Worm (Caenorhabditis elegans) whole organism, L1 larva: ENCODE data around the gene egl-38.
A peak's percentile ranks its signal among the peaks of the same experiment; 100 is the strongest.

Source experiments
- C04F5.9 ChIP-seq: sonication (generic microtip); optimal IDR thresholded peaks from 2 replicates; lab custom pipeline; 2016; ENCODE audit warnings: missing genetic modification characterization, missing compliant biosample characterization
- C16A3.4 ChIP-seq: fragments of 150-350 bp; optimal IDR thresholded peaks from 2 replicates; lab custom pipeline; 2014; ENCODE audit warnings: missing biosample characterization, missing genetic modification characterization
- C34B4.2 ChIP-seq: sonication (generic microtip); optimal IDR thresholded peaks from 2 replicates; lab custom pipeline; 2017; ENCODE audit warnings: mild to moderate bottlenecking, missing genetic modification characterization, missing compliant biosample characterization
- F16B12.6 ChIP-seq: fragments of 150-350 bp; optimal IDR thresholded peaks from 2 replicates; lab custom pipeline; 2014; ENCODE audit warnings: missing biosample characterization, missing genetic modification characterization
- Y116A8C.19 ChIP-seq: sonication (generic microtip); optimal IDR thresholded peaks from 2 replicates; lab custom pipeline; 2016; ENCODE audit warnings: missing compliant biosample characterization, missing genetic modification characterization, borderline replicate concordance
- aha-1 ChIP-seq: fragments of 150-350 bp; optimal IDR thresholded peaks from 2 replicates; lab custom pipeline; 2014; ENCODE audit warnings: missing biosample characterization, missing genetic modification characterization
- aly-2 ChIP-seq: fragments of 150-350 bp; optimal IDR thresholded peaks from 2 replicates; lab custom pipeline; 2014; ENCODE audit warnings: missing biosample characterization, missing genetic modification characterization
- ama-1 ChIP-seq: fragments of 150-350 bp; optimal IDR thresholded peaks from 2 replicates; lab custom pipeline; 2014
- blmp-1 ChIP-seq: fragments of 150-350 bp; optimal IDR thresholded peaks from 2 replicates; lab custom pipeline; 2014; ENCODE audit warnings: missing biosample characterization, missing genetic modification characterization
- ceh-8 ChIP-seq: fragments of 200-800 bp; sonication (Bioruptor generic); optimal IDR thresholded peaks from 2 replicates; lab custom pipeline; 2018; ENCODE audit warnings: mild to moderate bottlenecking, missing genetic modification characterization, moderate library complexity, missing compliant biosample characterization
- ceh-88 ChIP-seq: fragments of 200-800 bp; sonication (Bioruptor generic); IDR thresholded peaks from 2 replicates; pipeline ENCODE4 v1.3.6; 2022; ENCODE audit warnings: missing genetic modification characterization, missing compliant biosample characterization
- ceh-90 ChIP-seq: sonication (generic microtip); optimal IDR thresholded peaks from 2 replicates; lab custom pipeline; 2016; ENCODE audit warnings: missing genetic modification characterization, missing compliant biosample characterization
- ces-1 ChIP-seq: fragments of 150-350 bp; optimal IDR thresholded peaks from 2 replicates; lab custom pipeline; 2014; ENCODE audit warnings: missing biosample characterization, missing genetic modification reagents, missing genetic modification characterization
- dsc-1 ChIP-seq: sonication (generic microtip); optimal IDR thresholded peaks from 2 replicates; lab custom pipeline; 2016; ENCODE audit warnings: mild to moderate bottlenecking, missing genetic modification characterization, missing compliant biosample characterization
- efl-3 ChIP-seq: fragments of 200-800 bp; sonication (Bioruptor generic); optimal IDR thresholded peaks from 2 replicates; lab custom pipeline; 2018; ENCODE audit warnings: mild to moderate bottlenecking, missing genetic modification characterization, missing compliant biosample characterization
- egl-13 ChIP-seq: sonication (generic microtip); optimal IDR thresholded peaks from 2 replicates; lab custom pipeline; 2016; ENCODE audit warnings: missing genotype, missing genetic modification reagents, missing genetic modification characterization, missing compliant biosample characterization
- elt-3 ChIP-seq, 6 experiments: fragments of 150-350 bp in 1 of 6; sonication (generic microtip); optimal IDR thresholded peaks; 2 replicates each; lab custom pipeline; 2017 to 2018; ENCODE audit warnings: missing biosample characterization in 6 of 6, missing genetic modification characterization in 6 of 6, inconsistent platforms in 1 of 6
- ets-5 ChIP-seq: fragments of 200-800 bp; sonication (Bioruptor generic); IDR thresholded peaks from 2 replicates; pipeline ENCODE4 v1.3.6; 2022; ENCODE audit warnings: missing genetic modification characterization, missing compliant biosample characterization
- fkh-10 ChIP-seq: sonication (generic microtip); optimal IDR thresholded peaks from 2 replicates; lab custom pipeline; 2017; ENCODE audit warnings: missing biosample characterization, missing genetic modification reagents, missing genetic modification characterization
- fkh-8 ChIP-seq: sonication (generic microtip); optimal IDR thresholded peaks from 2 replicates; lab custom pipeline; 2016; ENCODE audit warnings: mild to moderate bottlenecking, missing genetic modification characterization, missing compliant biosample characterization
- fos-1 ChIP-seq: fragments of 150-350 bp; optimal IDR thresholded peaks from 2 replicates; lab custom pipeline; 2014; ENCODE audit warnings: missing biosample characterization, missing genetic modification characterization
- hlh-4 ChIP-seq: sonication (generic microtip); optimal IDR thresholded peaks from 2 replicates; lab custom pipeline; 2016; ENCODE audit warnings: mild to moderate bottlenecking, missing genetic modification characterization, missing compliant biosample characterization
- irx-1 ChIP-seq: sonication (generic microtip); optimal IDR thresholded peaks from 2 replicates; lab custom pipeline; 2016; ENCODE audit warnings: missing genetic modification characterization, missing compliant biosample characterization
- isw-1 ChIP-seq: fragments of 200-800 bp; sonication (Bioruptor generic); IDR thresholded peaks from 2 replicates; pipeline ENCODE4 v1.3.6; 2022; ENCODE audit warnings: missing genetic modification characterization, missing compliant biosample characterization
- jun-1 ChIP-seq: fragments of 150-350 bp; optimal IDR thresholded peaks from 2 replicates; lab custom pipeline; 2014; ENCODE audit warnings: missing biosample characterization, missing genetic modification reagents, missing genetic modification characterization
- lin-14 ChIP-seq: fragments of 200-800 bp; sonication (Bioruptor generic); optimal IDR thresholded peaks from 2 replicates; lab custom pipeline; 2018; ENCODE audit warnings: mild to moderate bottlenecking, missing genetic modification characterization, moderate library complexity, missing compliant biosample characterization
- lsy-2 ChIP-seq, 2 experiments: fragments of 150-350 bp; optimal IDR thresholded peaks; 2 replicates each; lab custom pipeline; 2014; ENCODE audit warnings: missing biosample characterization in 2 of 2, missing genetic modification characterization in 2 of 2
- mep-1 ChIP-seq: fragments of 150-350 bp; optimal IDR thresholded peaks from 2 replicates; lab custom pipeline; 2014; ENCODE audit warnings: missing biosample characterization, missing genetic modification characterization
- nhr-11 ChIP-seq: fragments of 150-350 bp; optimal IDR thresholded peaks from 2 replicates; lab custom pipeline; 2014; ENCODE audit warnings: missing biosample characterization, missing genetic modification characterization
- nhr-12 ChIP-seq: sonication (generic microtip); optimal IDR thresholded peaks from 2 replicates; lab custom pipeline; 2017; ENCODE audit warnings: missing biosample characterization, missing genetic modification characterization
- nhr-20 ChIP-seq: sonication (generic microtip); optimal IDR thresholded peaks from 2 replicates; lab custom pipeline; 2016; ENCODE audit warnings: mild to moderate bottlenecking, missing genetic modification characterization, missing compliant biosample characterization
- nhr-237 ChIP-seq: fragments of 150-350 bp; optimal IDR thresholded peaks from 2 replicates; lab custom pipeline; 2014; ENCODE audit warnings: missing biosample characterization, missing genetic modification characterization
- nhr-76 ChIP-seq: sonication (generic microtip); optimal IDR thresholded peaks from 2 replicates; lab custom pipeline; 2017; ENCODE audit warnings: missing biosample characterization, missing genetic modification characterization
- nhr-77 ChIP-seq: fragments of 150-350 bp; optimal IDR thresholded peaks from 2 replicates; lab custom pipeline; 2014; ENCODE audit warnings: missing biosample characterization, missing genetic modification characterization
- nhr-84 ChIP-seq: sonication (generic microtip); optimal IDR thresholded peaks from 2 replicates; lab custom pipeline; 2017; ENCODE audit warnings: missing biosample characterization, missing genetic modification characterization
- nhr-85 ChIP-seq: sonication (generic microtip); peaks from one replicate; lab custom pipeline; 2016; ENCODE audit warnings: missing genetic modification characterization, inconsistent platforms, missing compliant biosample characterization
- pag-3 ChIP-seq: sonication (generic microtip); optimal IDR thresholded peaks from 2 replicates; lab custom pipeline; 2017; ENCODE audit warnings: missing genetic modification characterization, mild to moderate bottlenecking, missing compliant biosample characterization, antibody characterized with exemption, borderline replicate concordance; ENCODE audit not compliant: insufficient read depth
- pax-3 ChIP-seq: fragments of 200-800 bp; sonication (Bioruptor generic); optimal IDR thresholded peaks from 2 replicates; lab custom pipeline; 2018; ENCODE audit warnings: mild to moderate bottlenecking, missing genetic modification characterization, moderate library complexity, missing compliant biosample characterization
- rnt-1 ChIP-seq: sonication (generic microtip); optimal IDR thresholded peaks from 2 replicates; lab custom pipeline; 2016; ENCODE audit warnings: mild to moderate bottlenecking, missing genetic modification characterization, moderate library complexity, missing compliant biosample characterization
- snpc-4 ChIP-seq: fragments of 150-350 bp; optimal IDR thresholded peaks from 2 replicates; lab custom pipeline; 2014; ENCODE audit warnings: missing biosample characterization, missing genetic modification characterization
- snu-23 ChIP-seq: sonication (generic microtip); optimal IDR thresholded peaks from 2 replicates; lab custom pipeline; 2016; ENCODE audit warnings: missing genetic modification characterization, missing compliant biosample characterization
- sup-37 ChIP-seq: fragments of 200-800 bp; sonication (Bioruptor generic); optimal IDR thresholded peaks from 2 replicates; lab custom pipeline; 2018; ENCODE audit warnings: mild to moderate bottlenecking, missing genetic modification characterization, missing compliant biosample characterization
- swsn-7 ChIP-seq: sonication (generic microtip); optimal IDR thresholded peaks from 2 replicates; lab custom pipeline; 2016; ENCODE audit warnings: missing genetic modification characterization, missing compliant biosample characterization
- tbx-2 ChIP-seq: sonication (generic microtip); optimal IDR thresholded peaks from 2 replicates; lab custom pipeline; 2016; ENCODE audit warnings: missing genetic modification characterization, missing compliant biosample characterization
- tlp-1 ChIP-seq: fragments of 150-350 bp; optimal IDR thresholded peaks from 2 replicates; lab custom pipeline; 2014; ENCODE audit warnings: missing biosample characterization, missing genetic modification characterization
- unc-130 ChIP-seq: fragments of 150-350 bp; optimal IDR thresholded peaks from 2 replicates; lab custom pipeline; 2017; ENCODE audit warnings: missing biosample characterization, missing genetic modification characterization, inconsistent platforms
- unc-30 ChIP-seq: sonication (generic microtip); optimal IDR thresholded peaks from 2 replicates; lab custom pipeline; 2017; ENCODE audit warnings: missing biosample characterization, missing genetic modification characterization
- unc-62 ChIP-seq: fragments of 150-350 bp; optimal IDR thresholded peaks from 2 replicates; lab custom pipeline; 2014; ENCODE audit warnings: missing biosample characterization, missing genetic modification reagents, missing genetic modification characterization
- unc-98 ChIP-seq: fragments of 200-800 bp; sonication (Bioruptor generic); IDR thresholded peaks from 2 replicates; pipeline ENCODE4 v1.3.6; 2022; ENCODE audit warnings: missing genetic modification characterization, missing compliant biosample characterization
- vab-15 ChIP-seq: sonication (generic microtip); optimal IDR thresholded peaks from 2 replicates; lab custom pipeline; 2017; ENCODE audit warnings: missing genotype, mild to moderate bottlenecking, missing genetic modification characterization, missing compliant biosample characterization
- xbp-1 ChIP-seq: sonication (generic microtip); optimal IDR thresholded peaks from 2 replicates; lab custom pipeline; 2016; ENCODE audit warnings: missing genetic modification characterization, missing compliant biosample characterization
- zag-1 ChIP-seq: fragments of 150-350 bp; optimal IDR thresholded peaks from 2 replicates; lab custom pipeline; 2014; ENCODE audit warnings: missing biosample characterization, missing genetic modification characterization
- zip-4 ChIP-seq: fragments of 200-800 bp; sonication (Bioruptor generic); optimal IDR thresholded peaks from 2 replicates; lab custom pipeline; 2018; ENCODE audit warnings: mild to moderate bottlenecking, missing genetic modification characterization, moderate library complexity, missing compliant biosample characterization
- ztf-11 ChIP-seq, 2 experiments: sonication (generic microtip); optimal IDR thresholded peaks; 2 replicates each; lab custom pipeline; 2016 to 2017; ENCODE audit warnings: missing genetic modification characterization in 2 of 2, missing biosample characterization in 1 of 2, missing compliant biosample characterization in 1 of 2
- ztf-4 ChIP-seq: fragments of 150-350 bp; optimal IDR thresholded peaks from 2 replicates; lab custom pipeline; 2014; ENCODE audit warnings: missing biosample characterization, missing genetic modification characterization

Gene egl-38

ce11 chrIV:10128906-10129386 is 18.6 kb upstream of the egl-38 start, which contains the start of the genes gtbp-1 and K08F4.3 (continued):
- peak; percentile 45 for TF ChIP-seq F16B12.6 (tag; lab: Kevin White, UChicago)
- no peak for TF ChIP-seq nhr-76 (tag; lab: Kevin White, UChicago)
- TF ChIP-seq nhr-85: peak; percentile 85
- no peak for TF ChIP-seq tbx-2 (tag; lab: Kevin White, UChicago)
- no peak for TF ChIP-seq sup-37
- TF ChIP-seq nhr-77 (tag; lab: Kevin White, UChicago): peak; percentile 78
- TF ChIP-seq jun-1 (tag; lab: Kevin White, UChicago): peak; percentile 53
- TF ChIP-seq snu-23 (GFP tag; lab: Kevin White, UChicago): peak; percentile 83
- TF ChIP-seq vab-15 (tag; lab: Kevin White, UChicago): peak; percentile 23
- peak; percentile 48 for TF ChIP-seq swsn-7
- no peak for TF ChIP-seq ama-1 (lab: Kevin White, UChicago)
- peak; percentile 68 for TF ChIP-seq nhr-20 (tag; lab: Kevin White, UChicago)
- TF ChIP-seq xbp-1: peak; percentile 67
- no peak for TF ChIP-seq C34B4.2
- peak; percentile 75 for TF ChIP-seq C16A3.4 (tag; lab: Kevin White, UChicago)
- TF ChIP-seq snpc-4: peak; percentile 54
- no peak for TF ChIP-seq nhr-12 (tag; lab: Kevin White, UChicago)
- peak; percentile 76 for TF ChIP-seq rnt-1 (tag; lab: Kevin White, UChicago)
- no peak for TF ChIP-seq aly-2 (tag; lab: Kevin White, UChicago)
- TF ChIP-seq dsc-1: peak; percentile 37
- no peak for TF ChIP-seq zag-1 (tag; lab: Kevin White, UChicago)
- no peak for TF ChIP-seq ceh-8 (GFP tag; lab: Kevin White, UChicago)
- TF ChIP-seq unc-130 (tag; lab: Kevin White, UChicago): peak; percentile 49
- TF ChIP-seq mep-1 (tag; lab: Kevin White, UChicago): peak; percentile 85
- no peak; the same call in 1 of the 2 replicates for TF ChIP-seq ceh-88 (GFP tag; lab: Robert Waterston, UW)
- no peak for TF ChIP-seq egl-13 (tag; lab: Kevin White, UChicago)
- no peak for TF ChIP-seq ces-1 (GFP tag; lab: Kevin White, UChicago)
- no peak for TF ChIP-seq Y116A8C.19 (tag; lab: Kevin White, UChicago)
- peak in 2 of 6 experiments; percentile 3 to 47 for TF ChIP-seq elt-3 (tag; optimal IDR thresholded peaks at IDR 0.05; lab: Kevin White, UChicago)
- no peak for TF ChIP-seq zip-4 (GFP tag; lab: Kevin White, UChicago)
- peak; percentile 65 for TF ChIP-seq fkh-8 (tag; lab: Kevin White, UChicago)
- no peak for TF ChIP-seq pag-3 (tag; lab: Kevin White, UChicago)
- TF ChIP-seq ets-5 (GFP tag; lab: Robert Waterston, UW): no peak
- TF ChIP-seq pax-3 (tag; lab: Kevin White, UChicago): peak; percentile 23
- no peak for TF ChIP-seq lin-14
- TF ChIP-seq ztf-11 (tag; optimal IDR thresholded peaks at IDR 0.05; lab: Kevin White, UChicago): no peak
- TF ChIP-seq ztf-4: no peak
- no peak for TF ChIP-seq tlp-1 (tag; lab: Kevin White, UChicago)
- TF ChIP-seq C04F5.9 (tag; lab: Kevin White, UChicago): no peak
- TF ChIP-seq nhr-237 (tag; lab: Kevin White, UChicago): no peak
- TF ChIP-seq lsy-2 (tag; optimal IDR thresholded peaks at IDR 0.05; lab: Kevin White, UChicago): peak; percentile 79 to 95
- no peak for TF ChIP-seq fkh-10 (GFP tag; lab: Kevin White, UChicago)
- peak; percentile 47 for TF ChIP-seq fos-1 (tag; lab: Kevin White, UChicago)
- TF ChIP-seq unc-98 (GFP tag; lab: Robert Waterston, UW): no peak
- TF ChIP-seq hlh-4: no peak
- no peak for TF ChIP-seq aha-1 (tag; lab: Kevin White, UChicago)
- peak; percentile 10 for TF ChIP-seq irx-1 (tag; lab: Kevin White, UChicago)
- TF ChIP-seq efl-3 (GFP tag; lab: Kevin White, UChicago): no peak
- no peak for TF ChIP-seq nhr-11
- no peak for TF ChIP-seq ceh-90 (tag; lab: Kevin White, UChicago)
- TF ChIP-seq nhr-84: no peak
- TF ChIP-seq unc-30 (tag; lab: Kevin White, UChicago): no peak
- peak; percentile 53 for TF ChIP-seq blmp-1 (tag; lab: Kevin White, UChicago)
- no peak for TF ChIP-seq unc-62 (GFP tag; lab: Kevin White, UChicago)
- peak; percentile 64 for TF ChIP-seq isw-1 (GFP tag; lab: Robert Waterston, UW)
